Worm (Caenorhabditis elegans): ENCODE data around the gene hif-1.

hif-1 gene

ce11 chrV:20778257-20778697 is 1.9 kb upstream of the hif-1 start:
- TF ChIP-seq nhr-25 (tag; optimal IDR thresholded peaks at IDR 0.05) = peak; percentile 94
- no peak for TF ChIP-seq elt-3 (tag; optimal IDR thresholded peaks at IDR 0.05)
- no peak for TF ChIP-seq peb-1 (tag; optimal IDR thresholded peaks at IDR 0.05)
- TF ChIP-seq nhr-6 (tag; optimal IDR thresholded peaks at IDR 0.05) = peak; percentile 97
- peak; percentile 83 to 96 for TF ChIP-seq lsy-2 (tag; optimal IDR thresholded peaks at IDR 0.05)
- peak; percentile 85 for TF ChIP-seq gmeb-1 (tag; optimal IDR thresholded peaks at IDR 0.05)
- TF ChIP-seq nhr-10 (tag; optimal IDR thresholded peaks at IDR 0.05) = peak; percentile 77
- TF ChIP-seq lin-39 (tag; optimal IDR thresholded peaks at IDR 0.05) = peak; percentile 78
- peak; percentile 98 for TF ChIP-seq egl-27 (tag; optimal IDR thresholded peaks at IDR 0.05)
- TF ChIP-seq nhr-11 (tag; optimal IDR thresholded peaks at IDR 0.05) = no peak
- peak; percentile 66 for TF ChIP-seq ceh-16 (tag; optimal IDR thresholded peaks at IDR 0.05)
- TF ChIP-seq zag-1 (tag; optimal IDR thresholded peaks at IDR 0.05) = peak; percentile 96
- peak; percentile 92 for TF ChIP-seq lin-13 (GFP tag; optimal IDR thresholded peaks at IDR 0.05)
- TF ChIP-seq ztf-1 (GFP tag; conservative IDR thresholded peaks at IDR 0.05) = no peak
- peak; percentile 95 for TF ChIP-seq fos-1 (tag; optimal IDR thresholded peaks at IDR 0.05)
- peak; percentile 18 for TF ChIP-seq skn-1 (tag; optimal IDR thresholded peaks at IDR 0.05)
- peak; percentile 67 for TF ChIP-seq snpc-4 (tag; optimal IDR thresholded peaks at IDR 0.05)
- no peak for TF ChIP-seq unc-39 (tag; optimal IDR thresholded peaks at IDR 0.05)
- TF ChIP-seq alr-1 (tag; optimal IDR thresholded peaks at IDR 0.05) = peak; percentile 5
- peak; percentile 96 for TF ChIP-seq unc-55 (GFP tag; optimal IDR thresholded peaks at IDR 0.05)
- TF ChIP-seq ztf-4 (tag; optimal IDR thresholded peaks at IDR 0.05) = peak; percentile 98
- peak; percentile 95 for TF ChIP-seq nhr-21 (tag; optimal IDR thresholded peaks at IDR 0.05)
- peak; percentile 84 for TF ChIP-seq Y55F3AM.14 (GFP tag; optimal IDR thresholded peaks at IDR 0.05)
- peak; percentile 70 for TF ChIP-seq blmp-1 (tag; optimal IDR thresholded peaks at IDR 0.05; ENCODE audit: insufficient read depth)
- TF ChIP-seq mab-5 (tag; optimal IDR thresholded peaks at IDR 0.05) = peak; percentile 94
- no peak for TF ChIP-seq aly-2 (tag; optimal IDR thresholded peaks at IDR 0.05)
- peak; percentile 97 for TF ChIP-seq nhr-129 (tag; optimal IDR thresholded peaks at IDR 0.05)
- peak; percentile 97 for TF ChIP-seq sma-9 (GFP tag; optimal IDR thresholded peaks at IDR 0.05)
- TF ChIP-seq sma-9 (tag; optimal IDR thresholded peaks at IDR 0.05) = peak; percentile 68
- peak; percentile 96 for TF ChIP-seq sma-3 (GFP tag; optimal IDR thresholded peaks at IDR 0.05)
- TF ChIP-seq sem-4 (tag; optimal IDR thresholded peaks at IDR 0.05) = peak; percentile 99
- peak; percentile 97 for TF ChIP-seq C34F6.9 (tag; optimal IDR thresholded peaks at IDR 0.05)
- TF ChIP-seq F13H6.1 (tag; optimal IDR thresholded peaks at IDR 0.05) = peak; percentile 99
- peak; percentile 7 for TF ChIP-seq ZK546.5 (tag; optimal IDR thresholded peaks at IDR 0.05)
- no peak for TF ChIP-seq nhr-12 (tag; optimal IDR thresholded peaks at IDR 0.05)
- peak; percentile 82 for TF ChIP-seq unc-62 (GFP tag; optimal IDR thresholded peaks at IDR 0.05)
- TF ChIP-seq nhr-77 (tag; optimal IDR thresholded peaks at IDR 0.05) = peak; percentile 60
- peak; percentile 3 for TF ChIP-seq nhr-237 (tag; optimal IDR thresholded peaks at IDR 0.05)
- TF ChIP-seq ceh-82 (tag; optimal IDR thresholded peaks at IDR 0.05) = peak; percentile 46
- TF ChIP-seq dmd-4 (tag; optimal IDR thresholded peaks at IDR 0.05) = no peak
- TF ChIP-seq mbf-1 (tag; optimal IDR thresholded peaks at IDR 0.05) = no peak
- no peak for TF ChIP-seq R02D3.7 (tag; optimal IDR thresholded peaks at IDR 0.05)
- TF ChIP-seq elt-1 (tag; optimal IDR thresholded peaks at IDR 0.05) = no peak
- peak; percentile 91 for TF ChIP-seq lin-11 (tag; optimal IDR thresholded peaks at IDR 0.05)
- peak; percentile 31 for TF ChIP-seq ztf-11 (tag; optimal IDR thresholded peaks at IDR 0.05)
- no peak for TF ChIP-seq nhr-23 (tag; optimal IDR thresholded peaks at IDR 0.05)
- peak; percentile 91 for TF ChIP-seq ama-1 (optimal IDR thresholded peaks at IDR 0.05)
- peak; percentile 93 to 99 for TF ChIP-seq mdl-1 (tag; optimal IDR thresholded peaks at IDR 0.05)
- peak; percentile 98 for TF ChIP-seq crh-2 (tag; optimal IDR thresholded peaks at IDR 0.05)

Measured in whole organism, L2 larva.